Worm (Caenorhabditis elegans) whole organism, L4/young adult: ENCODE results near the gene tat-1.

ENCODE experiments used
- dao-5 ChIP-seq: sonication (generic microtip); optimal IDR thresholded peaks from 2 replicates; lab custom pipeline; 2016; ENCODE audit warnings: missing genotype, missing genetic modification characterization, moderate library complexity, missing compliant biosample characterization
- him-1 ChIP-seq: sonication (generic microtip); optimal IDR thresholded peaks from 2 replicates; lab custom pipeline; 2016; ENCODE audit warnings: missing genotype, missing genetic modification reagents, missing genetic modification characterization, missing compliant biosample characterization

ce11 chrIII:12421708-12422107 is at the start of gene tat-1:
- no peak for TF ChIP-seq dao-5 (tag; lab: Kevin White, UChicago)
- no peak for TF ChIP-seq him-1 (tag; lab: Kevin White, UChicago)
